Fruit fly (Drosophila melanogaster) whole organism, wandering third instar larva: ENCODE data around the gene mag.

ENCODE experiments used
- Abd-B ChIP-seq: fragments of >200 bp; optimal IDR thresholded peaks from 2 replicates; lab custom pipeline; 2017; ENCODE audit warnings: missing biosample characterization, missing genetic modification characterization
- CG32264 ChIP-seq: fragments of 200-800 bp; sonication (Bioruptor generic); optimal IDR thresholded peaks from 2 replicates; lab custom pipeline; 2016; ENCODE audit warnings: missing biosample characterization, missing genetic modification characterization
- CG9705 ChIP-seq: fragments of 200-800 bp; sonication (Bioruptor generic); optimal IDR thresholded peaks from 2 replicates; lab custom pipeline; 2018; ENCODE audit warnings: missing biosample characterization, mild to moderate bottlenecking, missing genetic modification characterization
- CrebA ChIP-seq: fragments of 200-800 bp; sonication (Bioruptor generic); optimal IDR thresholded peaks from 2 replicates; lab custom pipeline; 2016; ENCODE audit warnings: missing biosample characterization, mild to moderate bottlenecking, missing genetic modification characterization, borderline replicate concordance
- Dfd ChIP-seq: fragments of >200 bp; optimal IDR thresholded peaks from 2 replicates; lab custom pipeline; 2017; ENCODE audit warnings: missing biosample characterization, missing genetic modification characterization
- HLH106 ChIP-seq: fragments of 200-800 bp; optimal IDR thresholded peaks from 3 replicates; lab custom pipeline; 2019; ENCODE audit warnings: missing biosample characterization, mild to moderate bottlenecking, missing genetic modification characterization, moderate library complexity
- Hr78 ChIP-seq: fragments of >200 bp; optimal IDR thresholded peaks from 2 replicates; lab custom pipeline; 2017; ENCODE audit warnings: missing biosample characterization, missing genetic modification characterization
- Hr83 ChIP-seq: fragments of 200-300 bp; sonication (Bioruptor generic); optimal IDR thresholded peaks from 2 replicates; lab custom pipeline; 2016; ENCODE audit warnings: missing biosample characterization, mild to moderate bottlenecking, missing genetic modification characterization, moderate library complexity; ENCODE audit not compliant: poor library complexity, severe bottlenecking
- Jra ChIP-seq: sonication (Bioruptor generic); optimal IDR thresholded peaks from 2 replicates; lab custom pipeline; 2016; ENCODE audit warnings: missing biosample characterization, missing genetic modification characterization
- Mio ChIP-seq: sonication (Bioruptor generic); optimal IDR thresholded peaks from 2 replicates; lab custom pipeline; 2016; ENCODE audit warnings: missing biosample characterization, missing genetic modification characterization
- Myc ChIP-seq: fragments of >200 bp; optimal IDR thresholded peaks from 2 replicates; lab custom pipeline; 2017
- N ChIP-seq: fragments of >200 bp; optimal IDR thresholded peaks from 2 replicates; lab custom pipeline; 2018; ENCODE audit warnings: missing biosample characterization, missing external identifiers, missing genetic modification characterization
- OdsH ChIP-seq: fragments of 200-800 bp; sonication (Bioruptor generic); optimal IDR thresholded peaks from 2 replicates; lab custom pipeline; 2016; ENCODE audit warnings: missing biosample characterization, mild to moderate bottlenecking, missing genetic modification characterization
- Rel ChIP-seq, 2 experiments: fragments of 200-800 bp; sonication (Bioruptor generic) in 1 of 2; optimal IDR thresholded peaks; 2 replicates in 1 of 2; 3 replicates in 1 of 2; lab custom pipeline; 2016 to 2019; ENCODE audit warnings: mild to moderate bottlenecking in 2 of 2, missing biosample characterization in 2 of 2, missing genetic modification characterization in 2 of 2, moderate library complexity in 1 of 2
- Sp1 ChIP-seq: fragments of 200-800 bp; sonication (Bioruptor generic); optimal IDR thresholded peaks from 3 replicates; lab custom pipeline; 2019; ENCODE audit warnings: missing biosample characterization, mild to moderate bottlenecking, missing genetic modification characterization, moderate library complexity
- Vsx2 ChIP-seq: fragments of 200-300, 225-300 bp; sonication (Bioruptor generic); optimal IDR thresholded peaks from 2 replicates; lab custom pipeline; 2018; ENCODE audit warnings: missing biosample characterization, missing genetic modification characterization; ENCODE audit not compliant: partially characterized antibody
- br ChIP-seq: fragments of 200-800 bp; sonication (Bioruptor generic); optimal IDR thresholded peaks from 2 replicates; lab custom pipeline; 2016; ENCODE audit warnings: missing biosample characterization, missing genetic modification characterization
- brk ChIP-seq: fragments of 200-800 bp; sonication (Bioruptor generic); optimal IDR thresholded peaks from 2 replicates; lab custom pipeline; 2016; ENCODE audit warnings: missing biosample characterization, mild to moderate bottlenecking, missing genetic modification characterization
- dmrt93B ChIP-seq: fragments of 200-800 bp; sonication (Bioruptor generic); optimal IDR thresholded peaks from 2 replicates; lab custom pipeline; 2018; ENCODE audit warnings: missing biosample characterization, mild to moderate bottlenecking, missing genetic modification characterization
- foxo ChIP-seq, 2 experiments: fragments of 200-800 bp; sonication (Bioruptor generic); optimal IDR thresholded peaks; 2 replicates in 1 of 2; 3 replicates in 1 of 2; lab custom pipeline; 2016 to 2017; ENCODE audit warnings: missing biosample characterization in 2 of 2, missing genetic modification characterization in 2 of 2
- fru ChIP-seq: fragments of 200-800 bp; sonication (Bioruptor generic); optimal IDR thresholded peaks from 3 replicates; lab custom pipeline; 2016; ENCODE audit warnings: missing biosample characterization, mild to moderate bottlenecking, missing genetic modification characterization
- h ChIP-seq: fragments of 200-800 bp; sonication (Bioruptor generic); optimal IDR thresholded peaks from 3 replicates; lab custom pipeline; 2016; ENCODE audit warnings: missing biosample characterization, mild to moderate bottlenecking, missing genetic modification characterization
- pan ChIP-seq: fragments of >200 bp; optimal IDR thresholded peaks from 2 replicates; lab custom pipeline; 2017
- rgr ChIP-seq: fragments of 200-800 bp; sonication (Bioruptor generic); optimal IDR thresholded peaks from 3 replicates; lab custom pipeline; 2016; ENCODE audit warnings: missing biosample characterization, mild to moderate bottlenecking, missing genetic modification characterization
- sage ChIP-seq: fragments of 200-800 bp; sonication (Bioruptor generic); optimal IDR thresholded peaks from 2 replicates; lab custom pipeline; 2016; ENCODE audit warnings: missing biosample characterization, mild to moderate bottlenecking, missing genetic modification characterization
- sv ChIP-seq: fragments of 200-800 bp; sonication (Bioruptor generic); optimal IDR thresholded peaks from 3 replicates; lab custom pipeline; 2016; ENCODE audit warnings: missing biosample characterization, missing genetic modification characterization
- tai ChIP-seq: sonication (Bioruptor generic); optimal IDR thresholded peaks from 2 replicates; lab custom pipeline; 2016; ENCODE audit warnings: missing biosample characterization, missing genetic modification characterization
- usp ChIP-seq: fragments of >200 bp; optimal IDR thresholded peaks from 2 replicates; lab custom pipeline; 2017; ENCODE audit warnings: missing biosample characterization, missing genetic modification characterization
- woc ChIP-seq: sonication (Bioruptor generic); optimal IDR thresholded peaks from 2 replicates; lab custom pipeline; 2016; ENCODE audit warnings: missing biosample characterization, mild to moderate bottlenecking, missing genetic modification characterization

The mag gene

DNA sequence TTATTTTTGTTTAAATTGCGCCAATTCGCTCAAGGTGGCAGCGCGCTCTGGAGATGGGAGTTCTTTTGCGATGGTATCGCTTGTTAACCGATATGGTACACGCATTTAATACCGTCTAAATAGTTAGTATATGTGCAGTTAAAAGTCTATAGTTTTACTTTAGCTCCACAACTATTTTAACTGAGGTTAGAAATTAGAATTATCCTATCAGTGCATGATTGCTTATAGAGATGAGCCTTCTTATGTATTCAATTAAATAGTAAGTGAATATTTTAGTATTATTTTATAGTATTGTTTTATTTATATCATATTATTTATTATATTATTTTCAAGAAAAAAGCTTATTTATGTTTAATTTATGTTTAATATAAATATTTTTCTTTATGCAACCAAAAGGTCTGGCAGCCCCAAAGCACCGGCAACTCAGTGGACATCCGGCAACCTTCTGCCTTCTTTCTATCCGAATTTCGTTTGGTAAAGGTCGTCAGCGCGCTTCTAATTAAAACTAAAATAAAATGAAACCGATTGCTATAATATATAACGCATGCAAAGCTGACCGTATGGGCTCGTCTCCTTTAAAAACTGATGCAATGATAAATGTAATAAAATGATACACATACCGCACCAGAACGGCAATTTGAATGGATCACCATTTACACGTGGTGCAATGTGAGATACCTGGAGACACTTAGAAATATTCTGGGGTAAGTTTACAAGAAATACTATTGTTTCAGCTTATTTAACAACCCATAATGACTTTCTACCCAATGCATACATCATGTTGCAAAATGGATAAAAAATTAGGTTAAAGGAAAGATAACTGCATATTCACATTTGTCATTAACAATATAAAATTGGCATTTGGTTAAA lies 7.4 kb upstream of the mag start, which contains the start of gene CG5199 (continued):
- no peak for TF ChIP-seq Hr78 (GFP tag; lab: Kevin White, UChicago)
- no peak for TF ChIP-seq usp (GFP tag; lab: Kevin White, UChicago)
- no peak for TF ChIP-seq CrebA (GFP tag; lab: Kevin White, UChicago)
- no peak for TF ChIP-seq Dfd (GFP tag; lab: Kevin White, UChicago)
- TF ChIP-seq dmrt93B (GFP tag; lab: Kevin White, UChicago) = peak; percentile 41
- TF ChIP-seq pan = no peak
- TF ChIP-seq Vsx2 (GFP tag; lab: Kevin White, UChicago) = no peak
- peak; percentile 44 for TF ChIP-seq rgr (GFP tag; lab: Kevin White, UChicago)
- peak; percentile 80 for TF ChIP-seq HLH106 (tag; lab: Kevin White, UChicago)
- peak; percentile 50 for TF ChIP-seq h (GFP tag; lab: Kevin White, UChicago)
- no peak for TF ChIP-seq br (GFP tag; lab: Kevin White, UChicago)
- TF ChIP-seq N (GFP tag; lab: Kevin White, UChicago) = no peak

DNA sequence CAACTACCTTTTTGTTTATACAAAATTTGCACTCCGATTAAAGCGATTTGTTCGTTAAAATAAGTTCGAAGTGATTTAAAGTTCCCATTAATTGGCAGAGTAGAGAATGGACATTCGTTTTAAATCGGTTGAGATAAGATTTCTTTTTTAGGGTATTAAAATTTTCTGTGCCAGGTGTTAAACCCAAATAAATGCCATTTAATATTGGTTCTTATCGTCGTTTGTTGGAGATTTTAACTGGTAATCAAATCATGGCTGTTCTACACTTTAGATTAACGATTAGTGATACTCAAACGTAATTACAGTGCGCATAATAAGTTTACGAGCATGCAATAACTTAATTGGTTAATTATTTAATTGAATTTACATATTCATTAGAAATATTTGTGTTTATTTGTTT lies 1.9 kb downstream of the mag start:
- TF ChIP-seq Hr78 (GFP tag; lab: Kevin White, UChicago) (no peak), brk (GFP tag; lab: Kevin White, UChicago) (no peak), Jra (GFP tag; lab: Kevin White, UChicago) (no peak), Sp1 (GFP tag; lab: Kevin White, UChicago) (no peak)
- TF ChIP-seq, all 38 proteins: peak for 0

DNA sequence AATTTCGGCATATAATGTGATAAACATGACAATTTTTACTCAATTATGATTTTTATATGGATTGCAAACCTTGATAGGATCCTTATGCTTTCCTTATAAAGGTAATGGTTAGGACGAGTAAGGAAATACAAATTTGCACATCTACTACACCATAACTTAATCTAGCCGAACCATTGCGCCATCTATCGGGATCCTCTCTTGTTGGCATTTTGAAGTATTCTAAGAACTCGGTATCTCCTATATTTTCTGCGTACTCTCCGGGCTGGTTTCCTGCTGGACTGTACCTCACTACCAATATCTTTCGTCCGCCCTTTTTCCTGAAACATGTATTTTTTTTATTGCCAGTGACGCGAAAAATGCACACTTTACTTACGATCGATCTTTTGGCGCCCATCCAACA lies 4.2 kb downstream of the mag start, which contains the start of gene atk:
Gene atk (minus strand): TSS at position 186 of the 400 bp plus-strand sequence.
- TF ChIP-seq Mio (GFP tag; lab: Kevin White, UChicago) (no peak), fru (no peak), Myc (lab: Kevin White, UChicago) (no peak), Jra (GFP tag; lab: Kevin White, UChicago) (no peak)
- TF ChIP-seq, all 38 proteins: peak for 0

DNA sequence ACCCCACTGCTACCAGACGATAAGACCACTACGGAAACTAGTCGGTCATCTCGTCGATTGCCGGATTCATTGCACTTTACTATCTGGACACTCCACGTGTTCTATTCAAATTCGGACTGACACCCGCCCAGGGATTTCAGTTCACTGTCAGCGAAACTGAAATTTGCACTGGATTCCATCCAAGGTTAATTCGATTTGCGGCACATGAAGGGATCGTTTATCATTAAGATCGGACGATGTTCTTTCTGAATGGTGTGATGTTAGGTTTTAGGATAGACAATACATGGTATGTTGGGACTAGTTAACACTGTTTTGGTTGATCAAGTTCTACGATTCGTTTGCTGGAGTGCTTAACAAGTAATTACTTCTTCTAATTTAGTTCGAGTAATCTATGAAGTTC lies 5.5 kb downstream of the mag start, which contains the start of gene CG42764:
Gene CG42764 (minus strand): TSS at position 101 of the 400 bp plus-strand sequence.
- no peak for TF ChIP-seq dmrt93B (GFP tag; lab: Kevin White, UChicago)
- TF ChIP-seq br (GFP tag; lab: Kevin White, UChicago) = no peak
- no peak for TF ChIP-seq h (GFP tag; lab: Kevin White, UChicago)
- TF ChIP-seq N (GFP tag; lab: Kevin White, UChicago) = no peak
- no peak for TF ChIP-seq Hr83
- TF ChIP-seq tai (GFP tag; lab: Kevin White, UChicago) = no peak
- TF ChIP-seq Abd-B (GFP tag; lab: Kevin White, UChicago) = no peak
- no peak for TF ChIP-seq rgr (GFP tag; lab: Kevin White, UChicago)
- TF ChIP-seq Jra (GFP tag; lab: Kevin White, UChicago) = no peak
- TF ChIP-seq HLH106 (tag; lab: Kevin White, UChicago) = no peak
- TF ChIP-seq, all 38 proteins: peak for 0

DNA sequence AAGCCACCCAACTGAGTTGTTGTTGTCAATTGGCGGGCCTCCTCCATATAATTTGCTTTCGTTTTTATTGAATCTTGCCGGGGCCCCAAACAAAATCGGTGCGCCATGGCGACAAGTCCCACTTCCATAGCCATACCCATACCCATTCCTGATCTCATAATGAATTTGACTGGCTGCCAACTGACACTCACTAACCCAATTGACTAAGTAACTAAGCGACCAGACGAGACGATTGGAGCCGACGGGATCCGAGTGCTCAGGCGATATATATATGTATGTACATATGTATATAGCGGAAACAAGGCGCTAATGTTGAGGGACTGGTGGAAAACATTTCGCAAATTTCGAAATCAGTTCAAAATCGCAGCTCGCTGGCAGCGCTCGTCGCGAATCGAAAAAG lies 6.1 kb downstream of the mag start, which contains the start of gene Tdh:
Gene Tdh (plus strand): TSS at position 346 of the 400 bp plus-strand sequence.
- TF ChIP-seq Hr83 (no peak), tai (GFP tag; lab: Kevin White, UChicago) (no peak), sage (GFP tag; lab: Kevin White, UChicago) (no peak), woc (GFP tag; lab: Kevin White, UChicago) (no peak), rgr (GFP tag; lab: Kevin White, UChicago) (no peak), CG9705 (no peak), Mio (GFP tag; lab: Kevin White, UChicago) (no peak), sv (GFP tag; lab: Kevin White, UChicago) (no peak), foxo (GFP tag; optimal IDR thresholded peaks at IDR 0.05; lab: Kevin White, UChicago) (no peak), Sp1 (GFP tag; lab: Kevin White, UChicago) (no peak), fru (no peak), CG32264 (GFP tag; lab: Kevin White, UChicago) (no peak), Rel (GFP tag; optimal IDR thresholded peaks at IDR 0.05; lab: Kevin White, UChicago) (no peak), Rel (tag; optimal IDR thresholded peaks at IDR 0.05; lab: Kevin White, UChicago) (no peak), OdsH (no peak), Abd-B (GFP tag; lab: Kevin White, UChicago) (no peak)
